Worm (Caenorhabditis elegans) whole organism, L1 larva: Measurements from ENCODE around the gene T19C3.6.

ENCODE experiments used
- dsc-1 ChIP-seq: sonication (generic microtip); optimal IDR thresholded peaks from 2 replicates; lab custom pipeline; 2016; ENCODE audit warnings: mild to moderate bottlenecking, missing genetic modification characterization, missing compliant biosample characterization
- lin-13 ChIP-seq: fragments of 150-350 bp; optimal IDR thresholded peaks from 2 replicates; lab custom pipeline; 2014; ENCODE audit warnings: missing biosample characterization, missing genetic modification reagents, missing genetic modification characterization
- lsy-2 ChIP-seq, 2 experiments: fragments of 150-350 bp; optimal IDR thresholded peaks; 2 replicates each; lab custom pipeline; 2014; ENCODE audit warnings: missing biosample characterization in 2 of 2, missing genetic modification characterization in 2 of 2
- nhr-12 ChIP-seq: sonication (generic microtip); optimal IDR thresholded peaks from 2 replicates; lab custom pipeline; 2017; ENCODE audit warnings: missing biosample characterization, missing genetic modification characterization
- pag-3 ChIP-seq: sonication (generic microtip); optimal IDR thresholded peaks from 2 replicates; lab custom pipeline; 2017; ENCODE audit warnings: missing genetic modification characterization, mild to moderate bottlenecking, missing compliant biosample characterization, antibody characterized with exemption, borderline replicate concordance; ENCODE audit not compliant: insufficient read depth
- tbx-2 ChIP-seq: sonication (generic microtip); optimal IDR thresholded peaks from 2 replicates; lab custom pipeline; 2016; ENCODE audit warnings: missing genetic modification characterization, missing compliant biosample characterization
- vab-15 ChIP-seq: sonication (generic microtip); optimal IDR thresholded peaks from 2 replicates; lab custom pipeline; 2017; ENCODE audit warnings: missing genotype, mild to moderate bottlenecking, missing genetic modification characterization, missing compliant biosample characterization

T19C3.6 gene

ce11 chrIII:587009-587408 lies 44.3 kb downstream of the T19C3.6 start, which contains the start of gene helq-1:
Gene helq-1 (minus strand): TSS chrIII:587109.
- TF ChIP-seq dsc-1 (tag; lab: Kevin White, UChicago): no peak
- TF ChIP-seq vab-15 (tag; lab: Kevin White, UChicago): no peak
- no peak for TF ChIP-seq lsy-2 (tag; optimal IDR thresholded peaks at IDR 0.05; lab: Kevin White, UChicago)
- no peak for TF ChIP-seq tbx-2
- TF ChIP-seq lin-13: no peak
- TF ChIP-seq pag-3 (tag; lab: Kevin White, UChicago): no peak
- TF ChIP-seq nhr-12 (tag; lab: Kevin White, UChicago): no peak
- TF ChIP-seq, all 84 proteins: peak for 0
